Fruit fly (Drosophila melanogaster): ENCODE results near the gene noi.
A peak's percentile ranks its signal among the peaks of the same experiment; 100 is the strongest.

- TF ChIP-seq Hr96 (GFP tag; optimal IDR thresholded peaks at IDR 0.05) (no peak), CG1620 (GFP tag; optimal IDR thresholded peaks at IDR 0.05) (peak; percentile 97), kay (GFP tag; ENCODE audit: borderline replicate concordance) (no peak), CG5204 (GFP tag; optimal IDR thresholded peaks at IDR 0.05) (no peak)
Measured at dm6 chr3R:5624115-5624878, 33.0 kb upstream of the noi start, which contains the start of the genes Dph4, Spec2 and RpL13A.
